Worm (Caenorhabditis elegans) whole organism, L1 larva: ENCODE data around the gene nspb-5.
A peak's percentile ranks its signal among the peaks of the same experiment; 100 is the strongest.

Source experiments
- C04F5.9 ChIP-seq: sonication (generic microtip); optimal IDR thresholded peaks from 2 replicates; lab custom pipeline; 2016; ENCODE audit warnings: missing genetic modification characterization, missing compliant biosample characterization
- C16A3.4 ChIP-seq: fragments of 150-350 bp; optimal IDR thresholded peaks from 2 replicates; lab custom pipeline; 2014; ENCODE audit warnings: missing biosample characterization, missing genetic modification characterization
- C34B4.2 ChIP-seq: sonication (generic microtip); optimal IDR thresholded peaks from 2 replicates; lab custom pipeline; 2017; ENCODE audit warnings: mild to moderate bottlenecking, missing genetic modification characterization, missing compliant biosample characterization
- alr-1 ChIP-seq: fragments of 200-800 bp; sonication (Bioruptor generic); optimal IDR thresholded peaks from 2 replicates; lab custom pipeline; 2018; ENCODE audit warnings: borderline replicate concordance, mild to moderate bottlenecking, missing genetic modification characterization, missing compliant biosample characterization
- aly-2 ChIP-seq: fragments of 150-350 bp; optimal IDR thresholded peaks from 2 replicates; lab custom pipeline; 2014; ENCODE audit warnings: missing biosample characterization, missing genetic modification characterization
- ceh-82 ChIP-seq, 3 experiments: fragments of 150-350 bp in 1 of 3; sonication (generic microtip) in 2 of 3; optimal IDR thresholded peaks; 2 replicates each; lab custom pipeline; 2014 to 2017; ENCODE audit warnings: missing biosample characterization in 3 of 3, missing genetic modification characterization in 3 of 3
- ceh-90 ChIP-seq: sonication (generic microtip); optimal IDR thresholded peaks from 2 replicates; lab custom pipeline; 2016; ENCODE audit warnings: missing genetic modification characterization, missing compliant biosample characterization
- dpl-1 ChIP-seq, 3 experiments: fragments of 150-350 bp in 2 of 3; sonication (generic microtip) in 1 of 3; optimal IDR thresholded peaks; 2 replicates each; lab custom pipeline; 2014 to 2017; ENCODE audit warnings: missing biosample characterization in 3 of 3, missing genetic modification characterization in 3 of 3, missing genetic modification reagents in 3 of 3
- efl-1 ChIP-seq, 4 experiments: fragments of 150-350 bp; optimal IDR thresholded peaks in 3 of 4; peaks in 1 of 4; 1 replicate in 1 of 4; 2 replicates in 3 of 4; lab custom pipeline; 2014; ENCODE audit warnings: missing biosample characterization in 2 of 4, missing genetic modification characterization in 2 of 4, missing genetic modification reagents in 2 of 4
- egl-27 ChIP-seq, 2 experiments: fragments of 150-350 bp in 1 of 2; sonication (generic microtip); optimal IDR thresholded peaks; 3 replicates each; lab custom pipeline; 2017 to 2018; ENCODE audit warnings: missing biosample characterization in 2 of 2, missing genetic modification characterization in 2 of 2, missing genetic modification reagents in 2 of 2
- elt-2 ChIP-seq: sonication (generic microtip); optimal IDR thresholded peaks from 2 replicates; lab custom pipeline; 2016; ENCODE audit warnings: missing genetic modification characterization, mild to moderate bottlenecking, inconsistent platforms, missing compliant biosample characterization, missing genetic modification reagents
- elt-3 ChIP-seq, 6 experiments: fragments of 150-350 bp in 1 of 6; sonication (generic microtip); optimal IDR thresholded peaks; 2 replicates each; lab custom pipeline; 2017 to 2018; ENCODE audit warnings: missing biosample characterization in 6 of 6, missing genetic modification characterization in 6 of 6, inconsistent platforms in 1 of 6
- fkh-10 ChIP-seq: sonication (generic microtip); optimal IDR thresholded peaks from 2 replicates; lab custom pipeline; 2017; ENCODE audit warnings: missing biosample characterization, missing genetic modification reagents, missing genetic modification characterization
- fkh-8 ChIP-seq: sonication (generic microtip); optimal IDR thresholded peaks from 2 replicates; lab custom pipeline; 2016; ENCODE audit warnings: mild to moderate bottlenecking, missing genetic modification characterization, missing compliant biosample characterization
- fos-1 ChIP-seq: fragments of 150-350 bp; optimal IDR thresholded peaks from 2 replicates; lab custom pipeline; 2014; ENCODE audit warnings: missing biosample characterization, missing genetic modification characterization
- hlh-4 ChIP-seq: sonication (generic microtip); optimal IDR thresholded peaks from 2 replicates; lab custom pipeline; 2016; ENCODE audit warnings: mild to moderate bottlenecking, missing genetic modification characterization, missing compliant biosample characterization
- hpl-2 ChIP-seq: fragments of 150-350 bp; optimal IDR thresholded peaks from 2 replicates; lab custom pipeline; 2014; ENCODE audit warnings: missing biosample characterization, missing genetic modification reagents, missing genetic modification characterization
- isw-1 ChIP-seq: fragments of 200-800 bp; sonication (Bioruptor generic); IDR thresholded peaks from 2 replicates; pipeline ENCODE4 v1.3.6; 2022; ENCODE audit warnings: missing genetic modification characterization, missing compliant biosample characterization
- lin-14 ChIP-seq: fragments of 200-800 bp; sonication (Bioruptor generic); optimal IDR thresholded peaks from 2 replicates; lab custom pipeline; 2018; ENCODE audit warnings: mild to moderate bottlenecking, missing genetic modification characterization, moderate library complexity, missing compliant biosample characterization
- lin-15B ChIP-seq: fragments of 150-350 bp; sonication (generic microtip); optimal IDR thresholded peaks from 3 replicates; lab custom pipeline; 2014; ENCODE audit warnings: missing biosample characterization, missing genetic modification characterization
- lin-39 ChIP-seq: fragments of 150-350 bp; optimal IDR thresholded peaks from 2 replicates; lab custom pipeline; 2014; ENCODE audit warnings: missing biosample characterization, missing genetic modification reagents, missing genetic modification characterization
- lir-3 ChIP-seq: sonication (generic microtip); optimal IDR thresholded peaks from 2 replicates; lab custom pipeline; 2016; ENCODE audit warnings: mild to moderate bottlenecking, missing genetic modification characterization, moderate library complexity, missing compliant biosample characterization; ENCODE audit not compliant: poor library complexity
- lsy-2 ChIP-seq, 2 experiments: fragments of 150-350 bp; optimal IDR thresholded peaks; 2 replicates each; lab custom pipeline; 2014; ENCODE audit warnings: missing biosample characterization in 2 of 2, missing genetic modification characterization in 2 of 2
- mab-9 ChIP-seq: fragments of 200-800 bp; sonication (Bioruptor generic); IDR thresholded peaks from 2 replicates; pipeline ENCODE4 v1.3.6; 2022; ENCODE audit warnings: missing genetic modification reagents, missing genetic modification characterization, missing compliant biosample characterization
- mdl-1 ChIP-seq, 2 experiments: fragments of 150-350 bp; optimal IDR thresholded peaks; 2 replicates each; lab custom pipeline; 2014 to 2017; ENCODE audit warnings: missing biosample characterization in 2 of 2, missing genetic modification characterization in 2 of 2, inconsistent platforms in 1 of 2
- mef-2 ChIP-seq: fragments of 150-350 bp; optimal IDR thresholded peaks from 2 replicates; lab custom pipeline; 2014; ENCODE audit warnings: missing biosample characterization, missing genetic modification characterization
- nhr-11 ChIP-seq: fragments of 150-350 bp; optimal IDR thresholded peaks from 2 replicates; lab custom pipeline; 2014; ENCODE audit warnings: missing biosample characterization, missing genetic modification characterization
- nhr-19 ChIP-seq: fragments of 200-800 bp; sonication (Bioruptor generic); conservative IDR thresholded peaks from 2 replicates; pipeline ENCODE4 v1.3.6; 2022; ENCODE audit warnings: missing genetic modification characterization, missing compliant biosample characterization
- nhr-20 ChIP-seq: sonication (generic microtip); optimal IDR thresholded peaks from 2 replicates; lab custom pipeline; 2016; ENCODE audit warnings: mild to moderate bottlenecking, missing genetic modification characterization, missing compliant biosample characterization
- nhr-237 ChIP-seq: fragments of 150-350 bp; optimal IDR thresholded peaks from 2 replicates; lab custom pipeline; 2014; ENCODE audit warnings: missing biosample characterization, missing genetic modification characterization
- nhr-76 ChIP-seq: sonication (generic microtip); optimal IDR thresholded peaks from 2 replicates; lab custom pipeline; 2017; ENCODE audit warnings: missing biosample characterization, missing genetic modification characterization
- nhr-84 ChIP-seq: sonication (generic microtip); optimal IDR thresholded peaks from 2 replicates; lab custom pipeline; 2017; ENCODE audit warnings: missing biosample characterization, missing genetic modification characterization
- pag-3 ChIP-seq: sonication (generic microtip); optimal IDR thresholded peaks from 2 replicates; lab custom pipeline; 2017; ENCODE audit warnings: missing genetic modification characterization, mild to moderate bottlenecking, missing compliant biosample characterization, antibody characterized with exemption, borderline replicate concordance; ENCODE audit not compliant: insufficient read depth
- pqm-1 ChIP-seq: sonication (generic microtip); optimal IDR thresholded peaks from 3 replicates; lab custom pipeline; 2017; ENCODE audit warnings: missing biosample characterization, missing genetic modification characterization
- rnt-1 ChIP-seq: sonication (generic microtip); optimal IDR thresholded peaks from 2 replicates; lab custom pipeline; 2016; ENCODE audit warnings: mild to moderate bottlenecking, missing genetic modification characterization, moderate library complexity, missing compliant biosample characterization
- snu-23 ChIP-seq: sonication (generic microtip); optimal IDR thresholded peaks from 2 replicates; lab custom pipeline; 2016; ENCODE audit warnings: missing genetic modification characterization, missing compliant biosample characterization
- sup-37 ChIP-seq: fragments of 200-800 bp; sonication (Bioruptor generic); optimal IDR thresholded peaks from 2 replicates; lab custom pipeline; 2018; ENCODE audit warnings: mild to moderate bottlenecking, missing genetic modification characterization, missing compliant biosample characterization
- swsn-7 ChIP-seq: sonication (generic microtip); optimal IDR thresholded peaks from 2 replicates; lab custom pipeline; 2016; ENCODE audit warnings: missing genetic modification characterization, missing compliant biosample characterization
- unc-62 ChIP-seq: fragments of 150-350 bp; optimal IDR thresholded peaks from 2 replicates; lab custom pipeline; 2014; ENCODE audit warnings: missing biosample characterization, missing genetic modification reagents, missing genetic modification characterization
- unc-86 ChIP-seq: sonication (generic microtip); optimal IDR thresholded peaks from 2 replicates; lab custom pipeline; 2016; ENCODE audit warnings: missing genetic modification characterization, missing compliant biosample characterization
- unc-98 ChIP-seq: fragments of 200-800 bp; sonication (Bioruptor generic); IDR thresholded peaks from 2 replicates; pipeline ENCODE4 v1.3.6; 2022; ENCODE audit warnings: missing genetic modification characterization, missing compliant biosample characterization

Gene nspb-5

ce11 chrIV:6631704-6632272 lies 32.9 kb downstream of the nspb-5 start, which contains the start of the genes cest-5.1 and C01B10.9 (continued):
- TF ChIP-seq nhr-11 (tag; lab: Kevin White, UChicago) (peak; percentile 3), hlh-4 (tag; lab: Kevin White, UChicago) (peak; percentile 28), elt-3 (tag; optimal IDR thresholded peaks at IDR 0.05; lab: Kevin White, UChicago) (peak in 1 of 6 experiments; percentile 46), alr-1 (tag; lab: Kevin White, UChicago) (no peak), lin-15B (peak; percentile 62), mab-9 (GFP tag; lab: Robert Waterston, UW) (peak; percentile 67; the same call in 1 of the 2 replicates), lsy-2 (tag; optimal IDR thresholded peaks at IDR 0.05; lab: Kevin White, UChicago) (peak; percentile 78 to 82), lin-14 (no peak), efl-1 (optimal IDR thresholded peaks at IDR 0.05; lab: Kevin White, UChicago) (peak; percentile 64 to 95), efl-1 (GFP tag; optimal IDR thresholded peaks at IDR 0.05 in 1 of 2; lab: Kevin White, UChicago) (peak; percentile 95 to 99), unc-98 (GFP tag; lab: Robert Waterston, UW) (peak; percentile 83), nhr-237 (tag; lab: Kevin White, UChicago) (no peak), egl-27 (tag; optimal IDR thresholded peaks at IDR 0.05; lab: Kevin White, UChicago) (no peak), hpl-2 (no peak), fkh-8 (tag; lab: Kevin White, UChicago) (peak; percentile 81), nhr-19 (GFP tag; lab: Robert Waterston, UW) (peak; percentile 85), C04F5.9 (tag; lab: Kevin White, UChicago) (peak; percentile 86), mdl-1 (tag; optimal IDR thresholded peaks at IDR 0.05; lab: Kevin White, UChicago) (peak in 1 of 2 experiments; percentile 28), nhr-76 (no peak), fkh-10 (GFP tag; lab: Kevin White, UChicago) (no peak), swsn-7 (tag; lab: Kevin White, UChicago) (peak; percentile 82), lir-3 (tag; lab: Kevin White, UChicago) (peak; percentile 96), elt-2 (tag; lab: Kevin White, UChicago) (peak; percentile 67), snu-23 (GFP tag; lab: Kevin White, UChicago) (peak; percentile 85), lin-39 (tag; lab: Kevin White, UChicago) (peak; percentile 66), pqm-1 (tag; lab: Kevin White, UChicago) (no peak), ceh-82 (tag; optimal IDR thresholded peaks at IDR 0.05; lab: Kevin White, UChicago) (peak; percentile 48 to 79 (median 61)), C16A3.4 (peak; percentile 66), ceh-90 (tag; lab: Kevin White, UChicago) (peak; percentile 93), C34B4.2 (no peak), sup-37 (peak; percentile 30), aly-2 (no peak)

- TF ChIP-seq unc-86 (tag; lab: Kevin White, UChicago) (no peak), nhr-84 (tag; lab: Kevin White, UChicago) (no peak), egl-27 (tag; optimal IDR thresholded peaks at IDR 0.05; lab: Kevin White, UChicago) (no peak), pag-3 (tag; lab: Kevin White, UChicago) (no peak), C16A3.4 (no peak), rnt-1 (no peak), lin-15B (no peak), fos-1 (no peak), elt-3 (tag; optimal IDR thresholded peaks at IDR 0.05; lab: Kevin White, UChicago) (no peak), unc-62 (GFP tag; lab: Kevin White, UChicago) (no peak), dpl-1 (GFP tag; optimal IDR thresholded peaks at IDR 0.05; lab: Kevin White, UChicago) (no peak), isw-1 (no peak), lir-3 (tag; lab: Kevin White, UChicago) (no peak), nhr-20 (tag; lab: Kevin White, UChicago) (no peak), C34B4.2 (no peak), mef-2 (tag; lab: Kevin White, UChicago) (no peak)
These were observed 35.9 kb downstream of the nspb-5 start, which contains the start of gene metl-13 for ce11 chrIV:6634789-6635188. metl-13 (plus strand) TSS chrIV:6635089.
